Worm (Caenorhabditis elegans): ENCODE measurements around the gene dao-4.

DNA sequence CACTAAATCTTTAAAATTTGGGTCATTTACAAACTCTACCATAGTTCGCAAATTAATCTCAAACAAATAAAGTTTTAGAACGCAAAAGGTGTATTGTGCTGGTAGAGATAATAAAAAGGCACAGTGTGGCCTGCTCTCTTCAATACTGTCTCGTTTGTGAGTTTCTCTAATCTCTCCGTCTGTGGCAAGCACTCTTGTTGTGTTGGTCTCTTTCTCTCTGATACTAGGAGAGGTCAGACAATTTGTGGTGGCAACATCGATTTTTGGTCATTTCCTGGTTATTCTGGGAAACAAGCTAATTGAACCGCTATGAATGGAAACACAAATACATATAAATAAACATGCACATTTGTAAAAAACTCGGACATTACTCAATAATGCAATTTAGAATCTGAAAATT, 855 bp upstream of the dao-4 start, which contains the start of gene ZC373.5:
- TF ChIP-seq dmd-4 (tag; optimal IDR thresholded peaks at IDR 0.05; ENCODE audit: borderline replicate concordance) (no peak), nhr-11 (tag; optimal IDR thresholded peaks at IDR 0.05) (no peak), tbx-2 (tag; optimal IDR thresholded peaks at IDR 0.05) (no peak), nfya-1 (tag; optimal IDR thresholded peaks at IDR 0.05) (no peak)
